Worm (Caenorhabditis elegans): ENCODE measurements around the gene Y57A10C.8.

The Y57A10C.8 gene

DNA sequence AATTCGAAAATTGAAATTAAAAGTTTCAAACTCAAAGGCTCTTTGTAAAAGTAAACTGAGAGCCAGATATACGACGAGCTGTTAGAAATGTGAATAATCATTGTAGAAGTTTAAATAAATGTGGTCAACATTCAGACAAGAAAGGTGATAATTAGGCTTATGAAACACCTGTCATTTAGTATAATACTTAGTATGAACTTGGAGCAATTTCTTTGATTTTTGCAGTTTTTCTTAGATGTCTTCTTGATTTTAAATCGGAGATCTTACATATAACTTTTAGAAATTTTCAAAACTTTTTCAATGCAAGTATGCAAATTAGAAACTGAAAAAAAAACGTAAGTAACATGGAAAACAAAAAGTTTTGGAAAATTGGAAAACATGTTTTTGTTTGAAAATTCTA is 23.2 kb downstream of the Y57A10C.8 start, which contains the start of gene sre-30:
Gene sre-30 (minus strand): TSS at position 101 of the 400 bp plus-strand sequence.
- no peak for TF ChIP-seq ceh-83 (GFP tag; optimal IDR thresholded peaks at IDR 0.05)
- no peak for TF ChIP-seq nhr-76 (tag; optimal IDR thresholded peaks at IDR 0.05)
- no peak for TF ChIP-seq mep-1 (tag; optimal IDR thresholded peaks at IDR 0.05)
- no peak for TF ChIP-seq nhr-2 (tag; optimal IDR thresholded peaks at IDR 0.05)
- TF ChIP-seq ceh-39 (tag; optimal IDR thresholded peaks at IDR 0.05) = no peak
- TF ChIP-seq ham-2 (GFP tag; optimal IDR thresholded peaks at IDR 0.05) = no peak
- TF ChIP-seq sem-2 (GFP tag; optimal IDR thresholded peaks at IDR 0.05) = no peak
- TF ChIP-seq M03D4.4 (tag; optimal IDR thresholded peaks at IDR 0.05) = no peak
- no peak for TF ChIP-seq lin-13 (tag; optimal IDR thresholded peaks at IDR 0.05)
- TF ChIP-seq hlh-1 (tag; optimal IDR thresholded peaks at IDR 0.05) = no peak
- no peak for TF ChIP-seq flh-1 (GFP tag; optimal IDR thresholded peaks at IDR 0.05)
- TF ChIP-seq elt-1 (tag; optimal IDR thresholded peaks at IDR 0.05; ENCODE audit: borderline replicate concordance, insufficient read depth) = no peak
- TF ChIP-seq drap-1 (GFP tag; optimal IDR thresholded peaks at IDR 0.05) = no peak
- no peak for TF ChIP-seq ztf-11 (tag; optimal IDR thresholded peaks at IDR 0.05)
- no peak for TF ChIP-seq elt-3 (tag; optimal IDR thresholded peaks at IDR 0.05)
- TF ChIP-seq lsy-2 (tag; optimal IDR thresholded peaks at IDR 0.05) = no peak
- TF ChIP-seq ces-1 (GFP tag; optimal IDR thresholded peaks at IDR 0.05) = no peak
- no peak for TF ChIP-seq ceh-43 (GFP tag; optimal IDR thresholded peaks at IDR 0.05)
- no peak for TF ChIP-seq mls-2 (tag; optimal IDR thresholded peaks at IDR 0.05)

DNA sequence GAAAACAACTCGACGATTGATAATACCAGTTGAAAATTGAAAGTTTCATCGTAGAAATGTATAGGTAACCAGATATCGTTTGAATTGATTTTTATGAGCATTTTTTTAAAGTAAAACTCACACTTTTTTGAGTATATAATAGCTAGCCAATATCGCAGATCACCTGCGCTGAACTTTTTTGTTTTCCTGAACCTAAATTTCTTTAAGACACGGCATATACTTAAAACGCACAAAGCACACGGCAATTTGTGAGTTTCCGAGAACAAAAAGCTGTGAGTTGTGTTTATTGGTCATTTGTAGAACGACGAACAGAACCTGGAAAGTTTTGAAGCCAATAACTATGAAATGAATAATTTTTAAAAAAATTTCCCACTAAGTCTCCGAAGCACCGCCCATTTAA is 27.9 kb downstream of the Y57A10C.8 start, which contains the start of gene sre-29:
Gene sre-29 (minus strand): TSS at position 101 of the 400 bp plus-strand sequence.
- TF ChIP-seq ceh-43 (GFP tag; optimal IDR thresholded peaks at IDR 0.05) (no peak), elt-3 (tag; optimal IDR thresholded peaks at IDR 0.05) (no peak), unc-120 (tag; optimal IDR thresholded peaks at IDR 0.05; ENCODE audit: poor library complexity, severe bottlenecking) (no peak), mls-2 (tag; optimal IDR thresholded peaks at IDR 0.05) (no peak), ztf-11 (tag; optimal IDR thresholded peaks at IDR 0.05) (no peak), drap-1 (GFP tag; optimal IDR thresholded peaks at IDR 0.05) (no peak), bed-3 (GFP tag; optimal IDR thresholded peaks at IDR 0.05) (no peak), ceh-39 (tag; optimal IDR thresholded peaks at IDR 0.05) (no peak), cnd-1 (tag; optimal IDR thresholded peaks at IDR 0.05) (no peak), mab-5 (tag; optimal IDR thresholded peaks at IDR 0.05) (no peak), sptf-1 (tag; optimal IDR thresholded peaks at IDR 0.05) (no peak), lin-13 (tag; optimal IDR thresholded peaks at IDR 0.05) (no peak), lsy-2 (tag; optimal IDR thresholded peaks at IDR 0.05) (no peak), lin-32 (GFP tag; optimal IDR thresholded peaks at IDR 0.05) (no peak), blmp-1 (tag; optimal IDR thresholded peaks at IDR 0.05) (no peak), snpc-4 (tag; optimal IDR thresholded peaks at IDR 0.05) (no peak), ceh-83 (GFP tag; optimal IDR thresholded peaks at IDR 0.05) (no peak), tbx-8 (GFP tag; optimal IDR thresholded peaks at IDR 0.05) (no peak)

DNA sequence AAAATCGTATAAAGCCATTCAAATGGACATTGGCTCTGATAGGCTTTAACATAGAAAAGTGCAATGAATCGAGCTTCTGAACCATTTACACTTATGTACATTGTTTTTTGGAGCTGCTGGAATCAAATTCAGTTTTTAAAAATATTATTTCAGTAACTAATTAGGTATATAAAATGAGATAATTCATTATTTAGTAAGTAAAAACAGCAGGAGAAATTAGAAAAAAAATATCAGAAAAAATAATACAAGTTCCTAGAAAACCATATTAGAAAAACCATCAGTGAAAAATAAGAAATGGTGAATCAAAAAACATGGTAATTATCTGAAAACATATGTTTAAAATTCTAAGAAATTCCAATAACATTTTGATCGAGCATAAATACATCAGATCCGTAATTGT is 32.0 kb downstream of the Y57A10C.8 start, which contains the start of gene F57G9.7:
Gene F57G9.7 (minus strand): TSS at position 101 of the 400 bp plus-strand sequence.
- TF ChIP-seq lsy-2 (tag; optimal IDR thresholded peaks at IDR 0.05) (no peak), elt-3 (tag; optimal IDR thresholded peaks at IDR 0.05) (no peak), nhr-12 (tag; optimal IDR thresholded peaks at IDR 0.05) (no peak), unc-120 (tag; optimal IDR thresholded peaks at IDR 0.05; ENCODE audit: poor library complexity, severe bottlenecking) (no peak), mep-1 (tag; optimal IDR thresholded peaks at IDR 0.05) (no peak), blmp-1 (tag; optimal IDR thresholded peaks at IDR 0.05) (no peak), unc-62 (GFP tag; optimal IDR thresholded peaks at IDR 0.05) (no peak)

DNA sequence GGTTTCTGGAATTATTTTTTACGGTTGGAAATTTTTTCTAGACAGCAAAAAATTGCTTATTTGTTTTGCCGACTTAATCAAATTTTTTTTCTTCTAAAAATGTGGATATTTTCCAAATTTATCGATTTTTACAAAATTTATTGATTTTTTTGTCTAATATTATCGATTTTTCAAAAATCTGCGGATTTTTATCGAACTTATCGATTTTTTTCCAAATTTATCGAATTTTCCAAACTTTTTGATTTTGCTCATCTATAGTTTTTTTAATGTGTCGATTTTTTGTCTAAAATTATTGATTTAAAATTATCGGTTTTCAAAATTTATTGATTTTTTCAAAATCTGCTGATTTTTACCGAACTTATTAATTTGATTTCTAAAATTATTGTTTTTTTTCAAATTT is 35.5 kb downstream of the Y57A10C.8 start:
- TF ChIP-seq mls-2 (tag; optimal IDR thresholded peaks at IDR 0.05) = no peak
- TF ChIP-seq lin-32 (GFP tag; optimal IDR thresholded peaks at IDR 0.05) = no peak
- TF ChIP-seq unc-120 (tag; optimal IDR thresholded peaks at IDR 0.05; ENCODE audit: poor library complexity, severe bottlenecking) = no peak
- no peak for TF ChIP-seq mep-1 (tag; optimal IDR thresholded peaks at IDR 0.05)
- TF ChIP-seq lin-13 (tag; optimal IDR thresholded peaks at IDR 0.05) = no peak
- TF ChIP-seq snpc-4 (tag; optimal IDR thresholded peaks at IDR 0.05) = no peak
- TF ChIP-seq mab-5 (tag; optimal IDR thresholded peaks at IDR 0.05) = no peak

DNA sequence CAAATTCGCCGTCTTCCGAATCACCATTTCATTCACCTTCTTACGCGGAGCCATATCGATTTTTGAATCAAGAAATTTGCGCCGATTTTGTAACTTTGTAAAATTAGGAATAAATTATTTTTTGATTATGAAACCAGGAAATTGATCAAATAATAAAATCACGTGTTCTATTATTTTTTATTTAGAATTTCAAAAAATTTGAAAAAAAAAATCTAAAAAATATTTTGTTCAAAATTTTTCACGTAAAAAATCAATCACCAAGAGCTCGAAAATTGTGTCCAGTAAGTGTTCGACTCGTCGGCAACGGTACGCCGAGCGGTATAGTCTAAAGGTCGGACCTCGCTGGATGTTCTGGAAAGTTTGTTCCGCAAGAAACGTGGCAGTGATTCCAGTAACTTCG is 36.0 kb downstream of the Y57A10C.8 start, which contains the start of gene Y57A10B.7:
Gene Y57A10B.7 (minus strand): TSS at position 101 of the 400 bp plus-strand sequence.
- TF ChIP-seq mep-1 (tag; optimal IDR thresholded peaks at IDR 0.05) = no peak
- TF ChIP-seq lin-32 (GFP tag; optimal IDR thresholded peaks at IDR 0.05) = no peak
- TF ChIP-seq ces-1 (GFP tag; optimal IDR thresholded peaks at IDR 0.05) = no peak
- no peak for TF ChIP-seq nhr-2 (tag; optimal IDR thresholded peaks at IDR 0.05)
- no peak for TF ChIP-seq flh-1 (GFP tag; optimal IDR thresholded peaks at IDR 0.05)
- no peak for TF ChIP-seq nhr-28 (tag; optimal IDR thresholded peaks at IDR 0.05)
- no peak for TF ChIP-seq hlh-1 (tag; optimal IDR thresholded peaks at IDR 0.05)
- TF ChIP-seq ham-2 (GFP tag; optimal IDR thresholded peaks at IDR 0.05) = no peak
- no peak for TF ChIP-seq pha-4 (tag; optimal IDR thresholded peaks at IDR 0.05)
- TF ChIP-seq nhr-76 (tag; optimal IDR thresholded peaks at IDR 0.05) = no peak
- no peak for TF ChIP-seq drap-1 (GFP tag; optimal IDR thresholded peaks at IDR 0.05)
- TF ChIP-seq unc-39 (tag; optimal IDR thresholded peaks at IDR 0.05) = no peak
- TF ChIP-seq nhr-12 (tag; optimal IDR thresholded peaks at IDR 0.05) = no peak
- no peak for TF ChIP-seq ztf-11 (tag; optimal IDR thresholded peaks at IDR 0.05)

Measured in whole organism, mixed stage, embryonic.